Worm (Caenorhabditis elegans) whole organism, L1 larva: ENCODE measurements around the gene T02H6.1.
A peak's percentile ranks its signal among the peaks of the same experiment; 100 is the strongest.

Experiments used
- C34B4.2 ChIP-seq: sonication (generic microtip); optimal IDR thresholded peaks from 2 replicates; lab custom pipeline; 2017; ENCODE audit warnings: mild to moderate bottlenecking, missing genetic modification characterization, missing compliant biosample characterization
- F16B12.6 ChIP-seq: fragments of 150-350 bp; optimal IDR thresholded peaks from 2 replicates; lab custom pipeline; 2014; ENCODE audit warnings: missing biosample characterization, missing genetic modification characterization
- Y116A8C.19 ChIP-seq: sonication (generic microtip); optimal IDR thresholded peaks from 2 replicates; lab custom pipeline; 2016; ENCODE audit warnings: missing compliant biosample characterization, missing genetic modification characterization, borderline replicate concordance
- aly-2 ChIP-seq: fragments of 150-350 bp; optimal IDR thresholded peaks from 2 replicates; lab custom pipeline; 2014; ENCODE audit warnings: missing biosample characterization, missing genetic modification characterization
- ceh-88 ChIP-seq: fragments of 200-800 bp; sonication (Bioruptor generic); IDR thresholded peaks from 2 replicates; pipeline ENCODE4 v1.3.6; 2022; ENCODE audit warnings: missing genetic modification characterization, missing compliant biosample characterization
- dsc-1 ChIP-seq: sonication (generic microtip); optimal IDR thresholded peaks from 2 replicates; lab custom pipeline; 2016; ENCODE audit warnings: mild to moderate bottlenecking, missing genetic modification characterization, missing compliant biosample characterization
- efl-1 ChIP-seq, 4 experiments: fragments of 150-350 bp; optimal IDR thresholded peaks in 3 of 4; peaks in 1 of 4; 1 replicate in 1 of 4; 2 replicates in 3 of 4; lab custom pipeline; 2014; ENCODE audit warnings: missing biosample characterization in 2 of 4, missing genetic modification characterization in 2 of 4, missing genetic modification reagents in 2 of 4
- egl-13 ChIP-seq: sonication (generic microtip); optimal IDR thresholded peaks from 2 replicates; lab custom pipeline; 2016; ENCODE audit warnings: missing genotype, missing genetic modification reagents, missing genetic modification characterization, missing compliant biosample characterization
- elt-2 ChIP-seq: sonication (generic microtip); optimal IDR thresholded peaks from 2 replicates; lab custom pipeline; 2016; ENCODE audit warnings: missing genetic modification characterization, mild to moderate bottlenecking, inconsistent platforms, missing compliant biosample characterization, missing genetic modification reagents
- ets-5 ChIP-seq: fragments of 200-800 bp; sonication (Bioruptor generic); IDR thresholded peaks from 2 replicates; pipeline ENCODE4 v1.3.6; 2022; ENCODE audit warnings: missing genetic modification characterization, missing compliant biosample characterization
- fkh-8 ChIP-seq: sonication (generic microtip); optimal IDR thresholded peaks from 2 replicates; lab custom pipeline; 2016; ENCODE audit warnings: mild to moderate bottlenecking, missing genetic modification characterization, missing compliant biosample characterization
- hlh-17 ChIP-seq: fragments of 200-800 bp; sonication (Bioruptor generic); optimal IDR thresholded peaks from 2 replicates; lab custom pipeline; 2018; ENCODE audit warnings: missing genetic modification characterization, mild to moderate bottlenecking, missing compliant biosample characterization, moderate library complexity, borderline replicate concordance
- hlh-4 ChIP-seq: sonication (generic microtip); optimal IDR thresholded peaks from 2 replicates; lab custom pipeline; 2016; ENCODE audit warnings: mild to moderate bottlenecking, missing genetic modification characterization, missing compliant biosample characterization
- hpl-2 ChIP-seq: fragments of 150-350 bp; optimal IDR thresholded peaks from 2 replicates; lab custom pipeline; 2014; ENCODE audit warnings: missing biosample characterization, missing genetic modification reagents, missing genetic modification characterization
- irx-1 ChIP-seq: sonication (generic microtip); optimal IDR thresholded peaks from 2 replicates; lab custom pipeline; 2016; ENCODE audit warnings: missing genetic modification characterization, missing compliant biosample characterization
- lin-13 ChIP-seq: fragments of 150-350 bp; optimal IDR thresholded peaks from 2 replicates; lab custom pipeline; 2014; ENCODE audit warnings: missing biosample characterization, missing genetic modification reagents, missing genetic modification characterization
- lin-35 ChIP-seq, 2 experiments: fragments of 150-350 bp; optimal IDR thresholded peaks; 2 replicates each; lab custom pipeline; 2014; ENCODE audit warnings: missing biosample characterization in 2 of 2, missing genetic modification characterization in 2 of 2, missing genetic modification reagents in 2 of 2
- lsy-2 ChIP-seq, 2 experiments: fragments of 150-350 bp; optimal IDR thresholded peaks; 2 replicates each; lab custom pipeline; 2014; ENCODE audit warnings: missing biosample characterization in 2 of 2, missing genetic modification characterization in 2 of 2
- mdl-1 ChIP-seq, 2 experiments: fragments of 150-350 bp; optimal IDR thresholded peaks; 2 replicates each; lab custom pipeline; 2014 to 2017; ENCODE audit warnings: missing biosample characterization in 2 of 2, missing genetic modification characterization in 2 of 2, inconsistent platforms in 1 of 2
- mep-1 ChIP-seq: fragments of 150-350 bp; optimal IDR thresholded peaks from 2 replicates; lab custom pipeline; 2014; ENCODE audit warnings: missing biosample characterization, missing genetic modification characterization
- nhr-19 ChIP-seq: fragments of 200-800 bp; sonication (Bioruptor generic); conservative IDR thresholded peaks from 2 replicates; pipeline ENCODE4 v1.3.6; 2022; ENCODE audit warnings: missing genetic modification characterization, missing compliant biosample characterization
- nhr-20 ChIP-seq: sonication (generic microtip); optimal IDR thresholded peaks from 2 replicates; lab custom pipeline; 2016; ENCODE audit warnings: mild to moderate bottlenecking, missing genetic modification characterization, missing compliant biosample characterization
- nhr-47 ChIP-seq: sonication (generic microtip); optimal IDR thresholded peaks from 2 replicates; lab custom pipeline; 2016; ENCODE audit warnings: mild to moderate bottlenecking, missing genetic modification characterization, moderate library complexity, missing compliant biosample characterization
- nhr-71 ChIP-seq: sonication (generic microtip); optimal IDR thresholded peaks from 2 replicates; lab custom pipeline; 2016; ENCODE audit warnings: mild to moderate bottlenecking, missing genetic modification characterization, moderate library complexity, missing compliant biosample characterization
- nhr-76 ChIP-seq: sonication (generic microtip); optimal IDR thresholded peaks from 2 replicates; lab custom pipeline; 2017; ENCODE audit warnings: missing biosample characterization, missing genetic modification characterization
- nhr-85 ChIP-seq: sonication (generic microtip); peaks from one replicate; lab custom pipeline; 2016; ENCODE audit warnings: missing genetic modification characterization, inconsistent platforms, missing compliant biosample characterization
- pag-3 ChIP-seq: sonication (generic microtip); optimal IDR thresholded peaks from 2 replicates; lab custom pipeline; 2017; ENCODE audit warnings: missing genetic modification characterization, mild to moderate bottlenecking, missing compliant biosample characterization, antibody characterized with exemption, borderline replicate concordance; ENCODE audit not compliant: insufficient read depth
- pqm-1 ChIP-seq: sonication (generic microtip); optimal IDR thresholded peaks from 3 replicates; lab custom pipeline; 2017; ENCODE audit warnings: missing biosample characterization, missing genetic modification characterization
- skn-1 ChIP-seq: fragments of 150-350 bp; optimal IDR thresholded peaks from 2 replicates; lab custom pipeline; 2014; ENCODE audit warnings: missing biosample characterization, missing genetic modification characterization
- sptf-1 ChIP-seq: fragments of 150-350 bp; optimal IDR thresholded peaks from 2 replicates; lab custom pipeline; 2014; ENCODE audit warnings: missing biosample characterization, missing genetic modification characterization
- unc-130 ChIP-seq: fragments of 150-350 bp; optimal IDR thresholded peaks from 2 replicates; lab custom pipeline; 2017; ENCODE audit warnings: missing biosample characterization, missing genetic modification characterization, inconsistent platforms
- unc-30 ChIP-seq: sonication (generic microtip); optimal IDR thresholded peaks from 2 replicates; lab custom pipeline; 2017; ENCODE audit warnings: missing biosample characterization, missing genetic modification characterization
- unc-86 ChIP-seq: sonication (generic microtip); optimal IDR thresholded peaks from 2 replicates; lab custom pipeline; 2016; ENCODE audit warnings: missing genetic modification characterization, missing compliant biosample characterization
- unc-98 ChIP-seq: fragments of 200-800 bp; sonication (Bioruptor generic); IDR thresholded peaks from 2 replicates; pipeline ENCODE4 v1.3.6; 2022; ENCODE audit warnings: missing genetic modification characterization, missing compliant biosample characterization
- zip-4 ChIP-seq: fragments of 200-800 bp; sonication (Bioruptor generic); optimal IDR thresholded peaks from 2 replicates; lab custom pipeline; 2018; ENCODE audit warnings: mild to moderate bottlenecking, missing genetic modification characterization, moderate library complexity, missing compliant biosample characterization
- ztf-4 ChIP-seq: fragments of 150-350 bp; optimal IDR thresholded peaks from 2 replicates; lab custom pipeline; 2014; ENCODE audit warnings: missing biosample characterization, missing genetic modification characterization

T02H6.1 gene

DNA sequence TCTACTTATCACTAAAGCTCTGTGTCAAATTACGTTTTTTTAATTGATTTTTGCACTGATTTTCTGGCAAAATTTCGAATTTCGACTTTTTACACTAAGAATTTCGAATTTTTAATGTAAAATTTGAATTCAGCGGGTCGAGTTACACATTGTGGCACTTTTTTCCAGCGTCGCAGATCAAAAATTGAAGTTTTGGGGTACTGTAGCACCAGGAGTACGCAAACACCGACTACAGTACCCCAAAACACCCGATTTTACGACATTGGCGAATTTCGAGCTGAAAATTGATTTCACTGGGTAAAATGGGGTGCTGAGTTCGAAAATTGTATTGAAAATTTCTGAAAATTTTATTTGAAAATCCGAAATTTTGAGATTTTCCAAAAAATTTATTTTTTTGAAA lies 23.2 kb downstream of the T02H6.1 start:
- TF ChIP-seq hpl-2 = no peak
- no peak for TF ChIP-seq F16B12.6 (tag; lab: Kevin White, UChicago)
- TF ChIP-seq lin-13 = peak; percentile 8
- no peak for TF ChIP-seq pag-3 (tag; lab: Kevin White, UChicago)
- peak; percentile 56 to 66 for TF ChIP-seq lsy-2 (tag; optimal IDR thresholded peaks at IDR 0.05; lab: Kevin White, UChicago)
- peak; percentile 33 for TF ChIP-seq nhr-85
- no peak for TF ChIP-seq efl-1 (optimal IDR thresholded peaks at IDR 0.05; lab: Kevin White, UChicago)
- peak in 1 of 2 experiments; percentile 54 for TF ChIP-seq efl-1 (GFP tag; optimal IDR thresholded peaks at IDR 0.05 in 1 of 2; lab: Kevin White, UChicago)

DNA sequence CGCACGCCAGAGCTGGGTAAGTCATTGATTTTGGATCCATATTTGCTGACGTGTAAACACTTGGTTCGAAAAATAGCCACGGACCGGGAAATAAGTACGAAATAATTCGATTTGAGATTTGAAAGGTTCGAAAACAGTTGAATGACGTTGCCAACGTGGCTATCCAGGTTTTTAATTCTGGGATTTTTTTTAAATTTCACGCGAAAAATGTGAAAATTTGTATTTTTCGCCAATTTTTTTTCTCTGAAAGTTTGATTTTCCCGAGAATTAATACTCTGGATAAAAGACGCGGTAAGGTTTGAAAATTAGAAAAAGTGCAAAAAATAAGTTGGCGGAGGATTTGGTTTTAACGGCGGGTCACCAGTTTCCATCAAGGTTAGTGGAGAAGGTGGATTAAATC lies 31.6 kb downstream of the T02H6.1 start, which contains the start of gene fbxc-48:
Gene fbxc-48, minus strand, starts transcription at position 101 of the 400 bp plus-strand sequence.
- TF ChIP-seq nhr-47 (tag; lab: Kevin White, UChicago) (no peak), unc-98 (GFP tag; lab: Robert Waterston, UW) (no peak), egl-13 (tag; lab: Kevin White, UChicago) (no peak), aly-2 (tag; lab: Kevin White, UChicago) (no peak), elt-2 (no peak), skn-1 (no peak), hlh-17 (no peak), ceh-88 (GFP tag; lab: Robert Waterston, UW) (no peak), ets-5 (GFP tag; lab: Robert Waterston, UW) (no peak), lin-13 (no peak), Y116A8C.19 (tag; lab: Kevin White, UChicago) (no peak), lin-35 (GFP tag; optimal IDR thresholded peaks at IDR 0.05; lab: Kevin White, UChicago) (no peak)

DNA sequence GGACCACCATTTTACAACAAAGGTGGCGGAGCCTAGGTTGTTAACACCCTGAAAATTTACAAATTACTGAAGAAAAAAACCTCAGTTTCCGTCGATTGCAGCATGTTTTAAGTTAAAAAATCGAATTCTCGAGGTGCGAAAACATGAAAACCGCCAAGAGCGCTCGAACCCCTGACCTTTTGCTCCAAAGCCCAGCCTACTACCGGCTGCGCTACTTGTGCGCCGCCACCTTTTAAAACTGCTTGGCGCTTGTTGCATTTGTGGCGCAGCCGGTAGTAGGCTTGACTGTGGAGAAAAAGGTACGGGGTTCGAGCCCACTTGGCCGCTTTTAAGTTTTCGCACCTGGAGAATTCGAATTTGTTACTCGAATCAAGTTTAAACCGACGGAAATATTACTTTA lies 41.0 kb downstream of the T02H6.1 start, which contains the start of gene snt-6:
Gene snt-6, minus strand, starts transcription at position 58 of the 400 bp plus-strand sequence.
- TF ChIP-seq nhr-20 (tag; lab: Kevin White, UChicago) (no peak), ztf-4 (tag; lab: Kevin White, UChicago) (no peak), unc-86 (tag; lab: Kevin White, UChicago) (no peak), skn-1 (no peak), sptf-1 (tag; lab: Kevin White, UChicago) (no peak), irx-1 (tag; lab: Kevin White, UChicago) (no peak), nhr-76 (tag; lab: Kevin White, UChicago) (no peak), unc-30 (no peak), mdl-1 (tag; optimal IDR thresholded peaks at IDR 0.05; lab: Kevin White, UChicago) (no peak), ets-5 (GFP tag; lab: Robert Waterston, UW) (no peak), unc-130 (no peak), dsc-1 (tag; lab: Kevin White, UChicago) (no peak), hlh-4 (tag; lab: Kevin White, UChicago) (no peak), mep-1 (tag; lab: Kevin White, UChicago) (no peak)

DNA sequence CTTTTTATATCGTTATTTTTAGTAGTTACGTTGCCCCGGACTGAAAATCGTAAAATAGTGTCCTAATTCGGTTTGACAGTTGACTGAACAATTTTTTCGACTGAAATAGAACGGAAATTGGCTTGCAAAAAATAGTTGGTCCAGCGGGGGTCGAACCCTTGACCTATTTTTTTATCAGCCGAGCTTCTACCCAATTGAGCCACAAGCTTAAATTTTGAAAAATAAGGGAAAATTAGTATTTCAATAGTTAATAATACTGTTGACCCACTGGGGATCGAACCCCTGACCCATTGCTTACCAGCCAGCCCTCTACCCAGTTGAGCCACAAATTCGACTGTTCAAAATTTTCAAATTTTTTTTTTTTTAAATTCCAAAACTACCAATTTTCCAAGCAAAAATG lies 42.7 kb downstream of the T02H6.1 start:
- TF ChIP-seq efl-1 (optimal IDR thresholded peaks at IDR 0.05; lab: Kevin White, UChicago) (no peak), efl-1 (GFP tag; optimal IDR thresholded peaks at IDR 0.05 in 1 of 2; lab: Kevin White, UChicago) (peak in 1 of 2 experiments; percentile 66), pqm-1 (no peak)

DNA sequence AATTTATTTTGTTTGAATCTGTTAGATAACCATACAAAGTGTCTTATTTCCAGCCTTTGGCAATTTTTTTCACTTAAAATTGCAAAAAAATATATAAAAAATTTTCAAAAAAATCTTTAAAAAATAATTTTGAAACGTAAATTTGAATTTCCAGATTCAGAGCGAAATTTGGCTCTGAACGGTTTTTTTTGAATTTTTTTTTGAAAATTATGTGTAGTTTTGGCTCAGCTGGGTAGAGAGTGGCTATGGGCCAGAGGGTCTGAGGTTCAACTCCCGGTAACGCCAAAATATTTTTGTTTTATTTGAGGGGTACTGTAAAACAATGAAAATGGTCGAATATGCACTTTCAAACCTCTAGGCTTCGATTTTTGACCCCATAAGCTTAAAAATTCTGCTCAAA lies 44.3 kb downstream of the T02H6.1 start:
- TF ChIP-seq zip-4 (GFP tag; lab: Kevin White, UChicago) = no peak
- TF ChIP-seq fkh-8 (tag; lab: Kevin White, UChicago) = no peak
- no peak for TF ChIP-seq nhr-19 (GFP tag; lab: Robert Waterston, UW)
- TF ChIP-seq C34B4.2 (tag; lab: Kevin White, UChicago) = no peak
- no peak for TF ChIP-seq nhr-71
